Fruit fly (Drosophila melanogaster): ENCODE measurements around the gene CG10631.

CG10631 gene

DNA sequence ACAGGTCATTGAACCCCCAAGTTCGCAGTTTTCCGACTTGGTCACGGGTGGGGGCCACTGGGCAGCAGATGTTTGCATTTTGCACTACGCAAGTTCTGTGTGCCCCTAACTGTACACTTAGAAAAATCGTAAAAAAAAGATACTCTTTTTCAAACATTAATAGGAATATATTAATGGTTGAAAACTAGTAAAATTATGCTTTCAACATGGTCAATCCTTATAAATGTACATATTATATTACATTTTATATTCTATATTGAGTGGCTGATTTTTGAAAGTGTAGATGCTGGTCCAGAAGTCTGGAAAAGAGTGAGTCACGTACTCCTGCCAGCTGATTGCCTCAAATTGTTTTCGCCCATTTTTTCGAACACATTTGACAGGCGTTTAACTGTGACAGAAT lies 44.0 kb upstream of the CG10631 start (continued):
- peak; percentile 11 for TF ChIP-seq CG14710 (tag; optimal IDR thresholded peaks at IDR 0.05)
- no peak for TF ChIP-seq CG9876 (GFP tag; optimal IDR thresholded peaks at IDR 0.05)
- TF ChIP-seq CG7786 (GFP tag; optimal IDR thresholded peaks at IDR 0.05): no peak
- no peak for TF ChIP-seq Tbp (GFP tag; optimal IDR thresholded peaks at IDR 0.05)
- TF ChIP-seq exex (tag; optimal IDR thresholded peaks at IDR 0.05): no peak
- TF ChIP-seq trh (GFP tag; optimal IDR thresholded peaks at IDR 0.05): no peak
- TF ChIP-seq jigr1 (GFP tag; IDR thresholded peaks at IDR 0.05): no peak
- TF ChIP-seq CG33213 (GFP tag; optimal IDR thresholded peaks at IDR 0.05): no peak
- peak; percentile 43 for TF ChIP-seq lab (GFP tag; optimal IDR thresholded peaks at IDR 0.05)
- TF ChIP-seq CG33557 (GFP tag; optimal IDR thresholded peaks at IDR 0.05): no peak
- TF ChIP-seq CG10979 (tag; optimal IDR thresholded peaks at IDR 0.05): peak; percentile 40
- peak; percentile 38 for TF ChIP-seq Sox102F (GFP tag; optimal IDR thresholded peaks at IDR 0.05)
- TF ChIP-seq HmgZ (tag; optimal IDR thresholded peaks at IDR 0.05): no peak
- no peak for TF ChIP-seq ken (GFP tag; IDR thresholded peaks at IDR 0.05)
- no peak for TF ChIP-seq fru (optimal IDR thresholded peaks at IDR 0.05)
- no peak for TF ChIP-seq jumu (GFP tag; optimal IDR thresholded peaks at IDR 0.05)
- no peak for TF ChIP-seq ato (GFP tag; IDR thresholded peaks at IDR 0.05; ENCODE audit: partially characterized antibody)
- TF ChIP-seq peb (GFP tag; IDR thresholded peaks at IDR 0.05): no peak
- TF ChIP-seq nau (GFP tag; optimal IDR thresholded peaks at IDR 0.05): no peak
- no peak for TF ChIP-seq tup (GFP tag; optimal IDR thresholded peaks at IDR 0.05)
- TF ChIP-seq ase (GFP tag; IDR thresholded peaks at IDR 0.05): no peak
- TF ChIP-seq disco-r (GFP tag; optimal IDR thresholded peaks at IDR 0.05): no peak
- TF ChIP-seq CG13296 (GFP tag; optimal IDR thresholded peaks at IDR 0.05): no peak
- no peak for TF ChIP-seq Hr78 (GFP tag; optimal IDR thresholded peaks at IDR 0.05)
- TF ChIP-seq bab2 (GFP tag; optimal IDR thresholded peaks at IDR 0.05): no peak
- no peak for TF ChIP-seq CG14667 (GFP tag; IDR thresholded peaks at IDR 0.05)
- TF ChIP-seq CG6765 (GFP tag; optimal IDR thresholded peaks at IDR 0.05): no peak
- no peak for TF ChIP-seq Adf1 (GFP tag; IDR thresholded peaks at IDR 0.05)
- TF ChIP-seq CG3163 (GFP tag; optimal IDR thresholded peaks at IDR 0.05): no peak
- no peak for TF ChIP-seq CG4707 (GFP tag; optimal IDR thresholded peaks at IDR 0.05)
- no peak for TF ChIP-seq Sry-δ (GFP tag; optimal IDR thresholded peaks at IDR 0.05)
- peak; percentile 36 for TF ChIP-seq Oli (tag; optimal IDR thresholded peaks at IDR 0.05)
- TF ChIP-seq Oaz (GFP tag; IDR thresholded peaks at IDR 0.05): no peak
- no peak for TF ChIP-seq CG1832 (GFP tag; optimal IDR thresholded peaks at IDR 0.05)
- TF ChIP-seq Fer2 (tag; optimal IDR thresholded peaks at IDR 0.05): no peak
- no peak for TF ChIP-seq kni (GFP tag; optimal IDR thresholded peaks at IDR 0.05)
- no peak for TF ChIP-seq CG10654 (GFP tag; optimal IDR thresholded peaks at IDR 0.05)
- no peak for TF ChIP-seq gsb-n (tag; optimal IDR thresholded peaks at IDR 0.05)
- no peak for TF ChIP-seq CG4854 (GFP tag; optimal IDR thresholded peaks at IDR 0.05)
- TF ChIP-seq Bteb2 (GFP tag; optimal IDR thresholded peaks at IDR 0.05): no peak
- TF ChIP-seq slou (GFP tag; optimal IDR thresholded peaks at IDR 0.05): no peak
- TF ChIP-seq HLH4C (GFP tag; IDR thresholded peaks at IDR 0.05; ENCODE audit: partially characterized antibody): no peak
- no peak for TF ChIP-seq Stat92E (GFP tag; optimal IDR thresholded peaks at IDR 0.05)
- TF ChIP-seq sd (tag; optimal IDR thresholded peaks at IDR 0.05): no peak
- TF ChIP-seq CG10431 (GFP tag; optimal IDR thresholded peaks at IDR 0.05): no peak
- no peak for TF ChIP-seq CG16863 (GFP tag; optimal IDR thresholded peaks at IDR 0.05)
- no peak for TF ChIP-seq chm (GFP tag; IDR thresholded peaks at IDR 0.05)
- TF ChIP-seq Ets65A (GFP tag): no peak
- no peak for TF ChIP-seq zen (tag; optimal IDR thresholded peaks at IDR 0.05)
- TF ChIP-seq CG16779 (GFP tag; IDR thresholded peaks at IDR 0.05): no peak
- no peak for TF ChIP-seq Elba2 (GFP tag; optimal IDR thresholded peaks at IDR 0.05)
- no peak for TF ChIP-seq slp2 (GFP tag; optimal IDR thresholded peaks at IDR 0.05)
